Fruit fly (Drosophila melanogaster): ENCODE measurements around the gene CG6980.

CG6980 gene

DNA sequence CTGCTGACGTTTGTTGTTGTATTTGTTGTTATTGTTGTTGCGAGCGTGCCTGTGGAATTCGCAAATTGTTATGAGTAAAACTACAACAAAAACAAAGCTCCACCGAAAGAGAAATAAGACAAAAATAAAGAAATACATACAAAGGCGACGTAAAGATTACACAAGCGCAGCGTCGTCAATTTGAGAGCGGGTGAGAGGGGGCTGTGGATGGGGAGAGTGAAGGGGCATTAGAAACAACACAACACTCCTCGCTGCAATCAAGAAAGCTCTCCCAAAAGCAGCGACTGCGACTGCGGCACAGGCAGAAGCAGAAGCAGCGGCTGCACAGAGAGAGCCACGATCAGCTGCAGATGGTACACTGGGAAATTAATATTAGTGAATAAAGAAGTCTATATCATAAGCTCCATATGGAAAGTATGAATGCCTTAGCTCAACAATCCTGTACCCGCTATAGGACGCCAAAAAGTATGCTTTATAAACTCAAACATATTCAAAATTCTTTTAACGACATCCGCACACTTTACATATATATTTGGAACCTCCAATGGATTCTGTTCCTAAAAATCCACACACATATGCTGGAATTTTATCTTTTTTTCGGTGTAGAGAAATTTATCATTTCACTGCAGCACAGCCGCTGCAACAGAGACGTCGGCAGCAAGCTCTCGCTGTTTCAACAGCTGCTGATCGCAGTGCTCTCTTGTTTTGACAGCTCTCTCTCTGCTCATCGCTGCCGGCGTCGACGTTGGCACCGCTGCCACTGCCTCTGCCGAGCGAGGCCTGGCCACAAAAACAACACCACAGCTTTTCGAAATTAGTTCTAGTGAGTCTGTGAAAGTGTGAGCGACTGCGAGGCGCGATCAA lies 38.7 kb upstream of the CG6980 start, which contains the start of gene CG13631 (continued):
- TF ChIP-seq CG34422 (GFP tag; IDR thresholded peaks at IDR 0.05) (peak; percentile 88; the same call in 2 of the 3 replicates), Taf1 (GFP tag; IDR thresholded peaks at IDR 0.05) (no peak), Dip2 (GFP tag; IDR thresholded peaks at IDR 0.05) (0 out of 2 replicates have a peak, but pooled peaks have one; percentile 17), cato (GFP tag; optimal IDR thresholded peaks at IDR 0.05; ENCODE audit: borderline replicate concordance) (peak; percentile 96), CG2120 (GFP tag; optimal IDR thresholded peaks at IDR 0.05) (peak; percentile 21), fru (optimal IDR thresholded peaks at IDR 0.05) (no peak), Gug (GFP tag; IDR thresholded peaks at IDR 0.05) (peak; percentile 88; the same call in 3 of the 4 replicates), CG15479 (GFP tag; optimal IDR thresholded peaks at IDR 0.05) (no peak), so (GFP tag; IDR thresholded peaks at IDR 0.05) (peak; percentile 92), CG7357 (GFP tag; IDR thresholded peaks at IDR 0.05) (peak; percentile 85), CG17186 (GFP tag; optimal IDR thresholded peaks at IDR 0.05) (peak; percentile 90), wdn (GFP tag; IDR thresholded peaks at IDR 0.05) (0 out of 2 replicates have a peak, but pooled peaks have one; percentile 51), CG2875 (GFP tag; optimal IDR thresholded peaks at IDR 0.05) (peak; percentile 97), croc (GFP tag; conservative IDR thresholded peaks at IDR 0.05) (peak; percentile 97), Ets97D (GFP tag; optimal IDR thresholded peaks at IDR 0.05) (peak; percentile 74), CG9817 (tag; optimal IDR thresholded peaks at IDR 0.05) (peak; percentile 86), ham (GFP tag; IDR thresholded peaks at IDR 0.05) (no peak), CG12236 (GFP tag; optimal IDR thresholded peaks at IDR 0.05) (peak; percentile 93), mld (GFP tag; IDR thresholded peaks at IDR 0.05; ENCODE audit: partially characterized antibody) (no peak), Oli (tag; optimal IDR thresholded peaks at IDR 0.05) (peak; percentile 98), sr (GFP tag; IDR thresholded peaks at IDR 0.05) (peak; percentile 49; the same call in 1 of the 3 replicates), CG6854 (GFP tag; optimal IDR thresholded peaks at IDR 0.05) (peak; percentile 67), ase (GFP tag; IDR thresholded peaks at IDR 0.05) (peak; percentile 94), vvl (GFP tag; IDR thresholded peaks at IDR 0.05) (peak; percentile 93), ato (GFP tag; IDR thresholded peaks at IDR 0.05; ENCODE audit: partially characterized antibody) (no peak), nerfin-1 (tag; optimal IDR thresholded peaks at IDR 0.05) (peak; percentile 96), CG10147 (GFP tag; optimal IDR thresholded peaks at IDR 0.05) (peak; percentile 72), Mad (GFP tag; optimal IDR thresholded peaks at IDR 0.05) (peak; percentile 88), CG8924 (tag; optimal IDR thresholded peaks at IDR 0.05) (peak; percentile 95), CG4404 (GFP tag; IDR thresholded peaks at IDR 0.05) (peak; percentile 72), Spps (tag; optimal IDR thresholded peaks at IDR 0.05) (peak; percentile 95), CG13424 (tag; optimal IDR thresholded peaks at IDR 0.05) (peak; percentile 97), CG3281 (GFP tag; optimal IDR thresholded peaks at IDR 0.05) (peak; percentile 72), CG9727 (GFP tag; optimal IDR thresholded peaks at IDR 0.05) (peak; percentile 82), CG6813 (GFP tag; optimal IDR thresholded peaks at IDR 0.05) (peak; percentile 83), fd96Cb (tag; optimal IDR thresholded peaks at IDR 0.05) (peak; percentile 98), CG8765 (GFP tag; IDR thresholded peaks at IDR 0.05) (peak; percentile 19; the same call in 1 of the 2 replicates), CG11696 (GFP tag; IDR thresholded peaks at IDR 0.05) (peak; percentile 61; the same call in 1 of the 2 replicates), Dp (GFP tag; optimal IDR thresholded peaks at IDR 0.05) (no peak), lilli (GFP tag; optimal IDR thresholded peaks at IDR 0.05) (peak; percentile 81), chif (GFP tag; optimal IDR thresholded peaks at IDR 0.05) (peak; percentile 95 to 97), ap (GFP tag; IDR thresholded peaks at IDR 0.05) (peak; percentile 90), CkIIα-i1 (GFP tag; IDR thresholded peaks at IDR 0.05) (peak; percentile 38; the same call in 1 of the 2 replicates), CG7786 (GFP tag; optimal IDR thresholded peaks at IDR 0.05) (peak; percentile 88), unpg (GFP tag; optimal IDR thresholded peaks at IDR 0.05) (peak; percentile 95), fd3F (GFP tag; optimal IDR thresholded peaks at IDR 0.05) (no peak), p53 (GFP tag; optimal IDR thresholded peaks at IDR 0.05) (peak; percentile 84), ara (GFP tag; IDR thresholded peaks at IDR 0.05) (peak; percentile 94), CG3995 (GFP tag; optimal IDR thresholded peaks at IDR 0.05) (peak; percentile 21)

All from whole organism, embryonic.